Fruit fly (Drosophila melanogaster) whole organism, embryonic: ENCODE data around the gene stck.

Experiments
- CG1024 ChIP-seq: fragments of 200-800 bp; sonication (Bioruptor generic); IDR thresholded peaks from 2 replicates; pipeline ENCODE4 v1.3.6; 2022; ENCODE audit warnings: missing biosample characterization, missing genetic modification characterization
- CG10959 ChIP-seq: fragments of 200-800 bp; sonication (Bioruptor generic); IDR thresholded peaks from 2 replicates; pipeline ENCODE4 v1.3.6; 2022; ENCODE audit warnings: missing biosample characterization, missing genetic modification characterization
- CG11504 ChIP-seq: fragments of 200-800 bp; sonication (Bioruptor generic); optimal IDR thresholded peaks from 3 replicates; lab custom pipeline; 2019; ENCODE audit warnings: missing biosample characterization, mild to moderate bottlenecking, missing genetic modification characterization, moderate library complexity
- CG11723 ChIP-seq: fragments of 200-800 bp; sonication (Bioruptor generic); optimal IDR thresholded peaks from 2 replicates; lab custom pipeline; 2017; ENCODE audit warnings: missing biosample characterization, mild to moderate bottlenecking, missing genetic modification characterization
- CG12236 ChIP-seq: fragments of 200-800 bp; sonication (Bioruptor generic); optimal IDR thresholded peaks from 2 replicates; lab custom pipeline; 2016; ENCODE audit warnings: missing biosample characterization, missing genetic modification characterization
- CG13287 ChIP-seq: fragments of 200-800 bp; sonication (Bioruptor generic); IDR thresholded peaks from 2 replicates; pipeline ENCODE4 v1.3.6; 2022; ENCODE audit warnings: missing biosample characterization, missing genetic modification characterization; ENCODE audit not compliant: partially characterized antibody
- CG13624 ChIP-seq: fragments of 200-800 bp; sonication (Bioruptor generic); optimal IDR thresholded peaks from 2 replicates; lab custom pipeline; 2016; ENCODE audit warnings: missing biosample characterization, missing genetic modification characterization
- CG30020 ChIP-seq: fragments of 200-800 bp; optimal IDR thresholded peaks from 2 replicates; lab custom pipeline; 2019; ENCODE audit warnings: missing biosample characterization, mild to moderate bottlenecking, missing genetic modification characterization, moderate library complexity
- CG30403 ChIP-seq: fragments of 200-800 bp; sonication (Bioruptor generic); optimal IDR thresholded peaks from 3 replicates; lab custom pipeline; 2016; ENCODE audit warnings: missing biosample characterization, missing genetic modification characterization
- CG34422 ChIP-seq: fragments of 200-800 bp; sonication (Bioruptor generic); IDR thresholded peaks from 3 replicates; pipeline ENCODE4 v1.3.6; 2022; ENCODE audit warnings: missing biosample characterization, missing genetic modification characterization
- CG4360 ChIP-seq: fragments of 200-800 bp; sonication (Bioruptor generic); IDR thresholded peaks from 2 replicates; pipeline ENCODE4 v1.3.6; 2022; ENCODE audit warnings: missing biosample characterization, missing genetic modification characterization
- CG7357 ChIP-seq: fragments of 200-800 bp; sonication (Bioruptor generic); IDR thresholded peaks from 3 replicates; pipeline ENCODE4 v1.3.6; 2022; ENCODE audit warnings: missing biosample characterization, missing genetic modification characterization
- CG7928 ChIP-seq: fragments of 200-800 bp; sonication (Bioruptor generic); optimal IDR thresholded peaks from 2 replicates; lab custom pipeline; 2017; ENCODE audit warnings: missing biosample characterization, mild to moderate bottlenecking, missing genetic modification characterization
- CG7963 ChIP-seq: fragments of 200-800 bp; sonication (Bioruptor generic); IDR thresholded peaks from 3 replicates; pipeline ENCODE4 v1.3.6; 2022; ENCODE audit warnings: missing biosample characterization, missing genetic modification characterization; ENCODE audit not compliant: partially characterized antibody
- CG8765 ChIP-seq: fragments of 200-800 bp; sonication (Bioruptor generic); IDR thresholded peaks from 2 replicates; pipeline ENCODE4 v1.3.6; 2022; ENCODE audit warnings: missing biosample characterization, missing genetic modification characterization
- CG8924 ChIP-seq: fragments of 200-800 bp; optimal IDR thresholded peaks from 3 replicates; lab custom pipeline; 2019; ENCODE audit warnings: missing biosample characterization, mild to moderate bottlenecking, missing genetic modification characterization, moderate library complexity
- Dbx ChIP-seq: fragments of 200-800 bp; sonication (Bioruptor generic); IDR thresholded peaks from 3 replicates; pipeline ENCODE4 v1.3.6; 2022; ENCODE audit warnings: missing biosample characterization, missing genetic modification characterization
- Dll ChIP-seq: fragments of 200-800 bp; sonication (Bioruptor generic); IDR thresholded peaks from 4 replicates; pipeline ENCODE4 v1.3.6; 2022; ENCODE audit warnings: missing biosample characterization, missing genetic modification characterization; ENCODE audit not compliant: partially characterized antibody
- Drgx ChIP-seq: fragments of 200-800 bp; sonication (Bioruptor generic); IDR thresholded peaks from 2 replicates; pipeline ENCODE4 v1.3.6; 2022; ENCODE audit warnings: missing biosample characterization, missing genetic modification characterization
- Gug ChIP-seq: fragments of 200-800 bp; sonication (Bioruptor generic); IDR thresholded peaks from 4 replicates; pipeline ENCODE4 v1.3.6; 2022; ENCODE audit warnings: missing biosample characterization, missing genetic modification characterization
- Kr ChIP-seq: fragments of 200-800 bp; sonication (Bioruptor generic); optimal IDR thresholded peaks from 2 replicates; lab custom pipeline; 2017; ENCODE audit warnings: missing biosample characterization, mild to moderate bottlenecking, missing genetic modification characterization
- Lim3 ChIP-seq: fragments of 200-800 bp; sonication (Bioruptor generic); IDR thresholded peaks from 2 replicates; pipeline ENCODE4 v1.3.6; 2022; ENCODE audit warnings: missing biosample characterization, missing genetic modification characterization
- MESR4 ChIP-seq: fragments of 200-800 bp; sonication (Bioruptor generic); optimal IDR thresholded peaks from 2 replicates; lab custom pipeline; 2018; ENCODE audit warnings: missing biosample characterization, mild to moderate bottlenecking, missing genetic modification characterization, moderate library complexity
- Myb ChIP-seq: fragments of 200-800 bp; sonication (Bioruptor generic); optimal IDR thresholded peaks from 2 replicates; lab custom pipeline; 2016; ENCODE audit warnings: missing biosample characterization, missing genetic modification characterization
- NC2β ChIP-seq: fragments of 200-800 bp; sonication (Bioruptor generic); optimal IDR thresholded peaks from 2 replicates; lab custom pipeline; 2016; ENCODE audit warnings: missing biosample characterization, missing genetic modification characterization
- Nf-YC ChIP-seq: fragments of 200-800 bp; optimal IDR thresholded peaks from 3 replicates; lab custom pipeline; 2019; ENCODE audit warnings: missing biosample characterization, mild to moderate bottlenecking, missing genetic modification characterization, moderate library complexity
- Opbp ChIP-seq: fragments of 200-800 bp; sonication (Bioruptor generic); IDR thresholded peaks from 3 replicates; pipeline ENCODE4 v1.3.6; 2022; ENCODE audit warnings: missing biosample characterization, missing genetic modification characterization; ENCODE audit not compliant: partially characterized antibody
- Ravus ChIP-seq: fragments of 200-800 bp; sonication (Bioruptor generic); IDR thresholded peaks from 2 replicates; pipeline ENCODE4 v1.3.6; 2022; ENCODE audit warnings: missing biosample characterization, missing genetic modification characterization
- Rfx ChIP-seq: fragments of 200-800 bp; sonication (Bioruptor generic); IDR thresholded peaks from 2 replicates; pipeline ENCODE4 v1.3.6; 2022; ENCODE audit warnings: missing biosample characterization, missing genetic modification characterization
- abd-A ChIP-seq: fragments of 200-800 bp; sonication (Bioruptor generic); optimal IDR thresholded peaks from 3 replicates; lab custom pipeline; 2019; ENCODE audit warnings: missing biosample characterization, mild to moderate bottlenecking, missing genetic modification characterization, moderate library complexity
- bowl ChIP-seq: fragments of 200-800 bp; sonication (Bioruptor generic); IDR thresholded peaks from 2 replicates; pipeline ENCODE4 v1.3.6; 2022; ENCODE audit warnings: missing biosample characterization, missing genetic modification characterization
- dati ChIP-seq: fragments of 200-800 bp; sonication (Bioruptor generic); IDR thresholded peaks from 2 replicates; pipeline ENCODE4 v1.3.6; 2022; ENCODE audit warnings: missing biosample characterization, missing genetic modification characterization
- hth ChIP-seq: fragments of >200 bp; optimal IDR thresholded peaks from 2 replicates; lab custom pipeline; 2017; ENCODE audit warnings: inconsistent platforms
- ind ChIP-seq: fragments of 200-800 bp; sonication (Bioruptor generic); optimal IDR thresholded peaks from 3 replicates; lab custom pipeline; 2016; ENCODE audit warnings: missing biosample characterization, missing genetic modification characterization
- insv ChIP-seq, 2 experiments: fragments of 200-800 bp; sonication (Bioruptor generic); optimal IDR thresholded peaks; 3 replicates each; lab custom pipeline; 2016 to 2018; ENCODE audit warnings: missing biosample characterization in 2 of 2, missing genetic modification characterization in 2 of 2
- lov ChIP-seq, 2 experiments: fragments of 200-800 bp in 1 of 2; fragments of >200 bp in 1 of 2; sonication (Bioruptor generic) in 1 of 2; IDR thresholded peaks in 1 of 2; optimal IDR thresholded peaks in 1 of 2; 2 replicates in 1 of 2; 3 replicates in 1 of 2; pipeline versions ENCODE4 v1.3.6 to Lab custom; 2017 to 2022; ENCODE audit warnings: missing biosample characterization in 1 of 2, missing genetic modification characterization in 1 of 2
- nom ChIP-seq: fragments of 200-800 bp; sonication (Bioruptor generic); optimal IDR thresholded peaks from 2 replicates; lab custom pipeline; 2017; ENCODE audit warnings: missing biosample characterization, missing genetic modification characterization, mild to moderate bottlenecking, moderate library complexity, missing genetic modification reagents
- prd ChIP-seq, 3 experiments: fragments of >200 bp in 2 of 3; fragments of 200-800 bp in 1 of 3; sonication (Bioruptor generic) in 1 of 3; optimal IDR thresholded peaks in 2 of 3; IDR thresholded peaks in 1 of 3; 2 replicates in 2 of 3; 3 replicates in 1 of 3; pipeline versions ENCODE4 v1.3.6 to Lab custom; 2017 to 2022; ENCODE audit warnings: missing biosample characterization in 1 of 3, missing genetic modification characterization in 1 of 3
- row ChIP-seq: fragments of 200-800 bp; sonication (Bioruptor generic); IDR thresholded peaks from 3 replicates; pipeline ENCODE4 v1.3.6; 2022; ENCODE audit warnings: missing biosample characterization, missing genetic modification characterization
- sens ChIP-seq: fragments of 200-800 bp; sonication (Bioruptor generic); peaks from one replicate; lab custom pipeline; 2016; ENCODE audit warnings: missing biosample characterization, missing genetic modification characterization
- seq ChIP-seq: fragments of 200-800 bp; sonication (Bioruptor generic); IDR thresholded peaks from 2 replicates; pipeline ENCODE4 v1.3.6; 2022; ENCODE audit warnings: missing biosample characterization, missing genetic modification characterization
- slbo ChIP-seq: fragments of 200-800 bp; sonication (Bioruptor generic); IDR thresholded peaks from 2 replicates; pipeline ENCODE4 v1.3.6; 2022; ENCODE audit warnings: missing biosample characterization, missing genetic modification characterization
- slp2 ChIP-seq: fragments of 200-800 bp; sonication (Bioruptor generic); optimal IDR thresholded peaks from 2 replicates; lab custom pipeline; 2016; ENCODE audit warnings: missing biosample characterization, missing genetic modification characterization
- ssp ChIP-seq: fragments of 200-800 bp; sonication (Bioruptor generic); IDR thresholded peaks from 2 replicates; pipeline ENCODE4 v1.3.6; 2022; ENCODE audit warnings: missing biosample characterization, missing genetic modification characterization
- tin ChIP-seq: fragments of 200-800 bp; sonication (Bioruptor generic); optimal IDR thresholded peaks from 3 replicates; lab custom pipeline; 2016; ENCODE audit warnings: missing biosample characterization, missing genetic modification characterization
- trem ChIP-seq: fragments of 200-800 bp; optimal IDR thresholded peaks from 3 replicates; lab custom pipeline; 2019; ENCODE audit warnings: missing biosample characterization, mild to moderate bottlenecking, missing genetic modification characterization, moderate library complexity
- twi ChIP-seq: fragments of 200-800 bp; optimal IDR thresholded peaks from 2 replicates; lab custom pipeline; 2019; ENCODE audit warnings: missing biosample characterization, mild to moderate bottlenecking, missing genetic modification characterization, moderate library complexity
- unc-4 ChIP-seq: fragments of 200-800 bp; sonication (Bioruptor generic); IDR thresholded peaks from 2 replicates; pipeline ENCODE4 v1.3.6; 2022; ENCODE audit warnings: missing biosample characterization, missing genetic modification characterization; ENCODE audit not compliant: partially characterized antibody
- yki ChIP-seq: fragments of >200 bp; optimal IDR thresholded peaks from 3 replicates; lab custom pipeline; 2018
- zfh2 ChIP-seq: fragments of 200-800 bp; sonication (Bioruptor generic); optimal IDR thresholded peaks from 2 replicates; lab custom pipeline; 2016; ENCODE audit warnings: missing biosample characterization, missing genetic modification characterization

Gene stck

dm6 chr3R:8349449-8350115 is 7.2 kb upstream of the stck start, which contains the start of gene Atg13 (continued):
- peak; percentile 65 for TF ChIP-seq CG30403 (GFP tag; lab: Kevin White, UChicago)
- peak; percentile 69 for TF ChIP-seq Dll (GFP tag; lab: Robert Waterston, UW)
- peak; percentile 69 for TF ChIP-seq unc-4
- TF ChIP-seq Drgx (GFP tag; lab: Robert Waterston, UW) = peak; percentile 75; the same call in 1 of the 2 replicates
- TF ChIP-seq CG11504 (tag; lab: Kevin White, UChicago) = no peak
- no peak for TF ChIP-seq lov (optimal IDR thresholded peaks at IDR 0.05; lab: Kevin White, UChicago)
- no peak for TF ChIP-seq lov (GFP tag; IDR thresholded peaks at IDR 0.05; lab: Robert Waterston, UW)
- TF ChIP-seq row (GFP tag; lab: Robert Waterston, UW) = peak; percentile 82
- TF ChIP-seq trem = peak; percentile 9
- no peak for TF ChIP-seq NC2β (GFP tag; lab: Kevin White, UChicago)
- TF ChIP-seq slbo = peak; percentile 35; the same call in 1 of the 2 replicates
- peak; percentile 37 for TF ChIP-seq Rfx (GFP tag; lab: Robert Waterston, UW)
- no peak for TF ChIP-seq bowl (GFP tag; lab: Robert Waterston, UW)
- no peak for TF ChIP-seq CG4360 (GFP tag; lab: Robert Waterston, UW)
- peak; percentile 72 for TF ChIP-seq CG7963 (GFP tag; lab: Robert Waterston, UW)
- TF ChIP-seq seq (GFP tag; lab: Robert Waterston, UW) = no peak
- peak; percentile 95 for TF ChIP-seq CG30020
- TF ChIP-seq CG10959 (GFP tag; lab: Robert Waterston, UW) = no peak
- peak; percentile 9 for TF ChIP-seq Myb (GFP tag; lab: Kevin White, UChicago)
- TF ChIP-seq Lim3 (GFP tag; lab: Robert Waterston, UW) = no peak
- TF ChIP-seq ind = peak; percentile 22
- peak; percentile 72 for TF ChIP-seq CG13287 (GFP tag; lab: Robert Waterston, UW)
- no peak for TF ChIP-seq yki (lab: Kevin White, UChicago)
- peak; percentile 39 for TF ChIP-seq tin
- TF ChIP-seq CG13624 (GFP tag; lab: Kevin White, UChicago) = no peak
- no peak for TF ChIP-seq insv (GFP tag; optimal IDR thresholded peaks at IDR 0.05; lab: Kevin White, UChicago)
- peak; percentile 55; the same call in 1 of the 2 replicates for TF ChIP-seq CG1024 (GFP tag; lab: Robert Waterston, UW)
- peak; percentile 54 for TF ChIP-seq CG8924 (tag; lab: Kevin White, UChicago)
- TF ChIP-seq prd (optimal IDR thresholded peaks at IDR 0.05; lab: Kevin White, UChicago) = no peak
- peak; percentile 45; the same call in 2 of the 3 replicates for TF ChIP-seq prd (GFP tag; IDR thresholded peaks at IDR 0.05; lab: Robert Waterston, UW)
- TF ChIP-seq Nf-YC (tag; lab: Kevin White, UChicago) = peak; percentile 62
- TF ChIP-seq ssp (GFP tag; lab: Robert Waterston, UW) = peak; percentile 94
- TF ChIP-seq dati (GFP tag; lab: Robert Waterston, UW) = no peak
- peak; percentile 5 for TF ChIP-seq zfh2 (GFP tag; lab: Kevin White, UChicago)
- peak; percentile 93 for TF ChIP-seq CG7357 (GFP tag; lab: Robert Waterston, UW)
- TF ChIP-seq abd-A (tag; lab: Kevin White, UChicago) = no peak
- TF ChIP-seq CG11723 (GFP tag; lab: Kevin White, UChicago) = no peak
- TF ChIP-seq CG7928 (GFP tag; lab: Kevin White, UChicago) = no peak
- TF ChIP-seq slp2 (GFP tag; lab: Kevin White, UChicago) = no peak
- peak; percentile 6; the same call in 1 of the 3 replicates for TF ChIP-seq CG34422 (GFP tag; lab: Robert Waterston, UW)
- no peak; the same call in 3 of the 4 replicates for TF ChIP-seq Gug (GFP tag; lab: Robert Waterston, UW)
- no peak for TF ChIP-seq CG8765 (GFP tag; lab: Robert Waterston, UW)
- TF ChIP-seq Kr (GFP tag; lab: Kevin White, UChicago) = no peak
- TF ChIP-seq Dbx (GFP tag; lab: Robert Waterston, UW) = no peak
- TF ChIP-seq twi = peak; percentile 6
- peak; percentile 61 for TF ChIP-seq sens (GFP tag; lab: Kevin White, UChicago)
- TF ChIP-seq hth (lab: Kevin White, UChicago) = no peak
- no peak for TF ChIP-seq Ravus (GFP tag; lab: Robert Waterston, UW)
- TF ChIP-seq Opbp (GFP tag; lab: Robert Waterston, UW) = peak; percentile 85
- peak; percentile 80 for TF ChIP-seq MESR4
- TF ChIP-seq CG12236 (GFP tag; lab: Kevin White, UChicago) = no peak
- TF ChIP-seq nom = peak; percentile 98
